Worm (Caenorhabditis elegans): ENCODE data around the gene fbxa-14.
A peak's percentile ranks its signal among the peaks of the same experiment; 100 is the strongest.

fbxa-14 gene

ce11 chrIII:1303414-1303813, 21.0 kb downstream of the fbxa-14 start, which contains the start of gene fbxa-75:
TSS of gene fbxa-75 (plus strand) at chrIII:1303714.
- TF ChIP-seq zip-11 (GFP tag; IDR thresholded peaks at IDR 0.05) (no peak), arid-1 (GFP tag; conservative IDR thresholded peaks at IDR 0.05) (no peak), unc-62 (GFP tag; optimal IDR thresholded peaks at IDR 0.05 in 1 of 2) (peak in 1 of 2 experiments; percentile 16), unc-62 (tag; optimal IDR thresholded peaks at IDR 0.05) (no peak), duxl-1 (tag; optimal IDR thresholded peaks at IDR 0.05; ENCODE audit: poor library complexity) (no peak), R02D3.7 (tag; optimal IDR thresholded peaks at IDR 0.05) (no peak), dmd-6 (GFP tag; IDR thresholded peaks at IDR 0.05) (no peak), zfp-3 (GFP tag; conservative IDR thresholded peaks at IDR 0.05) (no peak)

- TF ChIP-seq tag-97 (GFP tag; IDR thresholded peaks at IDR 0.05) (no peak), daf-8 (GFP tag; IDR thresholded peaks at IDR 0.05) (no peak), zip-2 (tag; optimal IDR thresholded peaks at IDR 0.05) (no peak), lin-13 (GFP tag; optimal IDR thresholded peaks at IDR 0.05) (no peak), lsy-2 (tag; optimal IDR thresholded peaks at IDR 0.05) (no peak), nhr-76 (tag; optimal IDR thresholded peaks at IDR 0.05) (no peak)
Observed at ce11 chrIII:1297604-1298003, 26.8 kb downstream of the fbxa-14 start, which contains the start of gene fbxa-28. TSS of gene fbxa-28 (plus strand) at chrIII:1297904.

ce11 chrIII:1295149-1295716, 29.2 kb downstream of the fbxa-14 start, which contains the start of gene fbxa-35:
TSS of gene fbxa-35 (plus strand) at chrIII:1295666.
- TF ChIP-seq nhr-28 (tag; optimal IDR thresholded peaks at IDR 0.05) (peak; percentile 65), F37D6.2 (tag; optimal IDR thresholded peaks at IDR 0.05) (no peak), arid-1 (GFP tag; conservative IDR thresholded peaks at IDR 0.05) (no peak), cey-2 (tag; optimal IDR thresholded peaks at IDR 0.05; ENCODE audit: borderline replicate concordance, insufficient read depth) (no peak), daf-16 (GFP tag; optimal IDR thresholded peaks at IDR 0.05) (no peak), daf-16 (tag; optimal IDR thresholded peaks at IDR 0.05) (peak; percentile 45), fkh-10 (GFP tag; optimal IDR thresholded peaks at IDR 0.05) (no peak), pqm-1 (tag; optimal IDR thresholded peaks at IDR 0.05) (peak; percentile 79), ceh-20 (GFP tag; IDR thresholded peaks at IDR 0.05) (no peak), unc-62 (GFP tag; optimal IDR thresholded peaks at IDR 0.05 in 1 of 2) (peak in 1 of 2 experiments; percentile 85), unc-62 (tag; optimal IDR thresholded peaks at IDR 0.05) (no peak), nhr-77 (tag; optimal IDR thresholded peaks at IDR 0.05) (peak; percentile 54), nhr-11 (tag; optimal IDR thresholded peaks at IDR 0.05) (no peak), ceh-82 (tag; optimal IDR thresholded peaks at IDR 0.05) (no peak), F10B5.3 (tag; optimal IDR thresholded peaks at IDR 0.05) (no peak), mdt-29 (GFP tag; IDR thresholded peaks at IDR 0.05) (no peak)

ce11 chrIII:1293135-1293534, 31.3 kb downstream of the fbxa-14 start, which contains the start of gene fbxa-36:
TSS of gene fbxa-36 (minus strand) at chrIII:1293235.
- no peak for TF ChIP-seq lin-15B (tag; optimal IDR thresholded peaks at IDR 0.05)
- TF ChIP-seq unc-39 (tag; optimal IDR thresholded peaks at IDR 0.05), result no peak
- no peak for TF ChIP-seq nhr-41 (GFP tag; IDR thresholded peaks at IDR 0.05)
- TF ChIP-seq zag-1 (tag; optimal IDR thresholded peaks at IDR 0.05), result no peak
- TF ChIP-seq ctbp-1 (GFP tag; IDR thresholded peaks at IDR 0.05), result no peak
- no peak for TF ChIP-seq Y75B8A.6 (GFP tag; IDR thresholded peaks at IDR 0.05)
- TF ChIP-seq ceh-44 (GFP tag; IDR thresholded peaks at IDR 0.05), result no peak
- TF ChIP-seq vab-7 (GFP tag; IDR thresholded peaks at IDR 0.05), result no peak
- no peak for TF ChIP-seq daf-16 (GFP tag; optimal IDR thresholded peaks at IDR 0.05)
- no peak for TF ChIP-seq daf-16 (tag; optimal IDR thresholded peaks at IDR 0.05)
- no peak for TF ChIP-seq sdz-12 (GFP tag; optimal IDR thresholded peaks at IDR 0.05)
- no peak for TF ChIP-seq lin-13 (GFP tag; optimal IDR thresholded peaks at IDR 0.05)
- no peak for TF ChIP-seq mes-2 (tag; optimal IDR thresholded peaks at IDR 0.05; ENCODE audit: poor library complexity, severe bottlenecking)
